Worm (Caenorhabditis elegans): ENCODE measurements around the gene C27H5.12.
A peak's percentile ranks its signal among the peaks of the same experiment; 100 is the strongest.

Gene C27H5.12

DNA sequence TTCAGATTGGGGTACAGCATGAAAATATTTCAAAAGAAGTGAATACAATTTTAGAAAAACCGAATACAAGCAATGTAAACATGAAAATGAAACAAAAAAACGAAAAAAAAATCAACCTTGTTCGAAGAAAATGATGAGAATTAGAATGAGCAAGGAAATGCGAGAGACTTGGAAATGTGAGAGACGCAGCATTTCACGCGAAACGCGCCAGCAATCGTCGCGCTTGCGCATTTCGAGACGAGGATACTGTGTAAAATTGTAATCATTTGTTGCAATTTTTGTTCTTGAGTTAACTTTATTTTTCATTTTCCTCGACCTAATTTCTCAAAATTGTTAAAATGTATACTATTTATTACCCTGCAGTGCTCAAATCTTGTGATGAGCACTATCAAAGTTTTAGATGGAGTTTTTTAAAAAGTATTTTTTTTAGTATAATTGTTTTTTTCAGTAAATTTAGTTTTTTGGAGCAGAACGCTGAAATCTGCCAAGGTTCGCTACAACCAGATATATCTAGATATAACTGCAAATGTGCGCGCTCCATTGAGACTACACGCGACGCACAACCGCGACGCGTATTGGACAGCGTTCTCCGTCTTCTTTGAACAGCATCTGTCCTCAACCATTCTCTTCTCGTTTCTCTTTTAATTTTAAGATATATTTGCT is 9.3 kb downstream of the C27H5.12 start, which contains the start of gene fust-1 (continued):
- TF ChIP-seq dmd-4 (tag; optimal IDR thresholded peaks at IDR 0.05; ENCODE audit: borderline replicate concordance) (no peak), hlh-6 (tag; optimal IDR thresholded peaks at IDR 0.05) (peak; percentile 9), ceh-19 (GFP tag; optimal IDR thresholded peaks at IDR 0.05) (peak; percentile 42), madf-2 (tag; optimal IDR thresholded peaks at IDR 0.05) (peak; percentile 74), ceh-45 (GFP tag; IDR thresholded peaks at IDR 0.05) (0 out of 2 replicates have a peak, but pooled peaks have one; percentile 40), pag-3 (tag; optimal IDR thresholded peaks at IDR 0.05; ENCODE audit: borderline replicate concordance) (no peak), ceh-2 (tag; optimal IDR thresholded peaks at IDR 0.05) (peak; percentile 62), pax-1 (tag; optimal IDR thresholded peaks at IDR 0.05) (peak; percentile 64), sox-2 (GFP tag; IDR thresholded peaks at IDR 0.05) (no peak; the same call in 1 of the 2 replicates), ttx-3 (tag; optimal IDR thresholded peaks at IDR 0.05) (peak; percentile 72), ref-2 (tag; optimal IDR thresholded peaks at IDR 0.05) (peak; percentile 73), ceh-34 (tag; optimal IDR thresholded peaks at IDR 0.05) (peak; percentile 76), unc-55 (GFP tag; optimal IDR thresholded peaks at IDR 0.05) (peak; percentile 23), gmeb-2 (tag; optimal IDR thresholded peaks at IDR 0.05) (peak; percentile 69), lim-6 (tag; optimal IDR thresholded peaks at IDR 0.05) (no peak), pha-2 (tag; optimal IDR thresholded peaks at IDR 0.05) (no peak), K02D7.2 (tag; optimal IDR thresholded peaks at IDR 0.05) (peak; percentile 37)

DNA sequence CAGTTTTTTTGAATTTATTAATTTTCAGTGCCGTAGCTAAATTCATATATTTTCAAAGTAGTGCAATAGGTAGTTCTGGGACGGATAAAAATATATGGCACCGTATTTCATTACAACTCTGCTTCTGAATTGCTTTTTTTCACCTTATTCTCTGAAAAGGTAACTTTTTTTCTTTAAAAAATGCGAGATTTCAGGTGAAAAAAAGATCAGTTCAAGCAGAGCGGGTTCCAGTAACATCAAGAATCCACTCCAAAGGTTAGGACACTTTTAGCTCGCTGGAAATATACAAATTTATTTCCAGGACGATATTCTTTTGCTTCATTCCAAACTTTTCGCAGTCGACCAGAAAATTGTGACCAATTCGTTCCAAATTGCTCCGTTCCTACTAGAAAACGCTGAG is 13.3 kb downstream of the C27H5.12 start, which contains the start of gene T07F8.1:
T07F8.1 (plus strand) TSS at position 301 of the 400 bp plus-strand sequence.
- no peak for TF ChIP-seq zip-5 (tag; optimal IDR thresholded peaks at IDR 0.05)
- TF ChIP-seq tbx-2 (tag; optimal IDR thresholded peaks at IDR 0.05), result no peak
- no peak for TF ChIP-seq sox-2 (GFP tag; IDR thresholded peaks at IDR 0.05)
- TF ChIP-seq madf-2 (tag; optimal IDR thresholded peaks at IDR 0.05), result no peak
- TF ChIP-seq C08G9.2 (tag; optimal IDR thresholded peaks at IDR 0.05), result no peak
- no peak for TF ChIP-seq pha-2 (tag; optimal IDR thresholded peaks at IDR 0.05)
- no peak for TF ChIP-seq tbx-7 (tag; optimal IDR thresholded peaks at IDR 0.05)
- no peak for TF ChIP-seq fkh-6 (tag; optimal IDR thresholded peaks at IDR 0.05)

DNA sequence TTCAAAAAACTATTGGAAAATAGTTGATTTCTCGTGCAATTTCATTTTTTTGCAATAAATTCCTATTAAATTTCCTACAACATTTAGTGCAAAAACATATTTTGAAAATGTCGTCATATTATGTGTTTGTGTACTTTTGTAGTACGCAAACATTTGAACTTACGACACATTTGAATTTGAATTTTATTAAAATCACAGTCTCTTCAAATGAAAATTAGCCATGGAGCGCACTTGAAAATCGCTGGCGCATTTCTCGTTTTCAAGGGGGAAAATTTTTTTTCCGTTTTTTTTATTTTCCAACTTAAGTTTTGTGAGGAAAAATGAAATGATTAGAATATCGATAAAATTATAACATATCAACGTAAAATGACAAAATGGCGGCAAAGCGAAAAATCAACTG is 13.9 kb downstream of the C27H5.12 start:
- TF ChIP-seq gmeb-2 (tag; optimal IDR thresholded peaks at IDR 0.05) (no peak), ama-1 (optimal IDR thresholded peaks at IDR 0.05) (no peak), nhr-11 (tag; optimal IDR thresholded peaks at IDR 0.05) (no peak), zip-5 (tag; optimal IDR thresholded peaks at IDR 0.05) (no peak), C08G9.2 (tag; optimal IDR thresholded peaks at IDR 0.05) (no peak), ceh-18 (tag; optimal IDR thresholded peaks at IDR 0.05) (no peak), Y22D7AL.16 (tag; optimal IDR thresholded peaks at IDR 0.05) (no peak), fax-1 (tag; optimal IDR thresholded peaks at IDR 0.05) (no peak), ceh-48 (tag; optimal IDR thresholded peaks at IDR 0.05) (no peak), C38D4.7 (GFP tag; optimal IDR thresholded peaks at IDR 0.05) (no peak), ceh-24 (tag; optimal IDR thresholded peaks at IDR 0.05) (no peak), fkh-10 (GFP tag; optimal IDR thresholded peaks at IDR 0.05) (no peak), elt-2 (tag; optimal IDR thresholded peaks at IDR 0.05) (no peak), hlh-13 (GFP tag; optimal IDR thresholded peaks at IDR 0.05) (no peak), nhr-232 (tag; optimal IDR thresholded peaks at IDR 0.05) (no peak), hlh-15 (tag; optimal IDR thresholded peaks at IDR 0.05) (no peak), pha-2 (tag; optimal IDR thresholded peaks at IDR 0.05) (no peak)

DNA sequence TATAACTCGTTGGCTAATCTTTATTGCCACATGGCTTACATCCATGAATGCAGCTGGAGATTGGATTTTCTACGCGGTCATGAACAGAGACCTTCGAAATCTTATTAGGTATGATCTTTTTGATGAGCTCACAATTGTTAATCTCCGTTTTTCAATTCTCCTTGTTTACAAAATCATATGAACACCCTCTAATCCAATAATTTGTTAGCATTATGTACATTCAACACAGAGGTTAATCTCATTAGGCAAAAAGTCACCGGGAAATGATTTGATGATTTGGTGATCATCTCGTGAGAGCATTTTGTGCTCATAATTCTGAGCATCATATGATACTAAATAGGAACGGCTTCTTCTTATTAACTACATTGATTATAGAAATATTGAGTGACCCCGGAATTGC is 15.2 kb downstream of the C27H5.12 start:
- TF ChIP-seq ceh-30 (tag; optimal IDR thresholded peaks at IDR 0.05) (no peak), hlh-15 (tag; optimal IDR thresholded peaks at IDR 0.05) (no peak), C08G9.2 (tag; optimal IDR thresholded peaks at IDR 0.05) (no peak), lim-6 (tag; optimal IDR thresholded peaks at IDR 0.05) (no peak), ceh-45 (GFP tag; IDR thresholded peaks at IDR 0.05) (no peak), unc-42 (tag; optimal IDR thresholded peaks at IDR 0.05) (no peak), hlh-8 (tag; optimal IDR thresholded peaks at IDR 0.05) (no peak), ahr-1 (tag; optimal IDR thresholded peaks at IDR 0.05) (no peak), elt-4 (tag; optimal IDR thresholded peaks at IDR 0.05) (no peak), lin-11 (tag; optimal IDR thresholded peaks at IDR 0.05) (no peak), madf-2 (tag; optimal IDR thresholded peaks at IDR 0.05) (no peak), C38D4.7 (GFP tag; optimal IDR thresholded peaks at IDR 0.05) (no peak), dmd-4 (tag; optimal IDR thresholded peaks at IDR 0.05; ENCODE audit: borderline replicate concordance) (no peak), fax-1 (tag; optimal IDR thresholded peaks at IDR 0.05) (no peak), pqm-1 (tag; optimal IDR thresholded peaks at IDR 0.05) (no peak)
